Fruit fly (Drosophila melanogaster) whole organism, pupa: Measurements from ENCODE around the gene CG44227.
A peak's percentile ranks its signal among the peaks of the same experiment; 100 is the strongest.

ENCODE experiments used
- CG10348 ChIP-seq: fragments of 200-800 bp; sonication (Bioruptor generic); IDR thresholded peaks from 2 replicates; pipeline ENCODE4 v1.3.6; 2022; ENCODE audit warnings: missing biosample characterization, missing genetic modification characterization
- CG12605 ChIP-seq: fragments of 200-800 bp; sonication (Bioruptor generic); IDR thresholded peaks from 2 replicates; pipeline ENCODE4 v1.3.6; 2022; ENCODE audit warnings: missing biosample characterization, missing genetic modification characterization
- CG13204 ChIP-seq: fragments of 200-800 bp; sonication (Bioruptor generic); optimal IDR thresholded peaks from 2 replicates; lab custom pipeline; 2018; ENCODE audit warnings: missing biosample characterization, mild to moderate bottlenecking, missing genetic modification characterization, moderate library complexity
- CG14655 ChIP-seq: fragments of 200-800 bp; sonication (Bioruptor generic); optimal IDR thresholded peaks from 3 replicates; lab custom pipeline; 2017; ENCODE audit warnings: mild to moderate bottlenecking, missing biosample characterization, missing genetic modification reagents, missing genetic modification characterization
- CG15710 ChIP-seq: fragments of 200-800 bp; sonication (Bioruptor generic); optimal IDR thresholded peaks from 2 replicates; lab custom pipeline; 2018; ENCODE audit warnings: missing biosample characterization, mild to moderate bottlenecking, missing genetic modification characterization, moderate library complexity
- CG17806 ChIP-seq: fragments of 200-800 bp; sonication (Bioruptor generic); optimal IDR thresholded peaks from 2 replicates; lab custom pipeline; 2018; ENCODE audit warnings: missing biosample characterization, mild to moderate bottlenecking, missing genetic modification characterization, moderate library complexity
- CG32121 ChIP-seq: fragments of 200-800 bp; sonication (Bioruptor generic); IDR thresholded peaks from 2 replicates; pipeline ENCODE4 v1.3.6; 2022; ENCODE audit warnings: missing biosample characterization, missing genetic modification characterization
- CG34367 ChIP-seq: fragments of 200-800 bp; sonication (Bioruptor generic); optimal IDR thresholded peaks from 2 replicates; lab custom pipeline; 2018; ENCODE audit warnings: missing biosample characterization, mild to moderate bottlenecking, missing genetic modification characterization
- CG4496 ChIP-seq: fragments of 200-800 bp; sonication (Bioruptor generic); IDR thresholded peaks from 3 replicates; pipeline ENCODE4 v1.3.6; 2022; ENCODE audit warnings: missing biosample characterization, missing genetic modification characterization
- CG8159 ChIP-seq: fragments of 200-800 bp; sonication (Bioruptor generic); optimal IDR thresholded peaks from 3 replicates; lab custom pipeline; 2018; ENCODE audit warnings: missing biosample characterization, mild to moderate bottlenecking, missing genetic modification characterization, moderate library complexity
- CG8301 ChIP-seq: fragments of 200-800 bp; sonication (Bioruptor generic); optimal IDR thresholded peaks from 2 replicates; lab custom pipeline; 2018; ENCODE audit warnings: missing biosample characterization, mild to moderate bottlenecking, missing genetic modification characterization
- CG9948 ChIP-seq: fragments of 200-800 bp; sonication (Bioruptor generic); optimal IDR thresholded peaks from 2 replicates; lab custom pipeline; 2018; ENCODE audit warnings: missing biosample characterization, mild to moderate bottlenecking, missing genetic modification characterization, moderate library complexity
- D1 ChIP-seq: fragments of 200-800 bp; sonication (Bioruptor generic); optimal IDR thresholded peaks from 2 replicates; lab custom pipeline; 2018; ENCODE audit warnings: missing biosample characterization, mild to moderate bottlenecking, missing genetic modification characterization, moderate library complexity
- EcR ChIP-seq: fragments of 200-800 bp; sonication (Bioruptor generic); optimal IDR thresholded peaks from 3 replicates; lab custom pipeline; 2019; ENCODE audit warnings: missing biosample characterization, missing genetic modification characterization, mild to moderate bottlenecking, moderate library complexity, missing genetic modification reagents
- Ets98B ChIP-seq: fragments of 200-800 bp; sonication (Bioruptor generic); IDR thresholded peaks from 2 replicates; pipeline ENCODE4 v1.3.6; 2022; ENCODE audit warnings: missing biosample characterization, missing genetic modification characterization
- Pif1A ChIP-seq: fragments of 200-800 bp; sonication (Bioruptor generic); optimal IDR thresholded peaks from 3 replicates; lab custom pipeline; 2016; ENCODE audit warnings: missing biosample characterization, missing genetic modification characterization
- Pif1B ChIP-seq: fragments of 200-800 bp; sonication (Bioruptor generic); optimal IDR thresholded peaks from 3 replicates; lab custom pipeline; 2016; ENCODE audit warnings: missing biosample characterization, missing genetic modification characterization
- Snoo ChIP-seq: fragments of 200-800 bp; sonication (Bioruptor generic); optimal IDR thresholded peaks from 3 replicates; lab custom pipeline; 2017; ENCODE audit warnings: missing biosample characterization, mild to moderate bottlenecking, missing genetic modification characterization, inconsistent platforms
- fd96Ca ChIP-seq: fragments of 200-800 bp; sonication (Bioruptor generic); IDR thresholded peaks from 3 replicates; pipeline ENCODE4 v1.3.6; 2022; ENCODE audit warnings: missing biosample characterization, missing genetic modification characterization
- gl ChIP-seq: fragments of 200-800 bp; sonication (Bioruptor generic); optimal IDR thresholded peaks from 2 replicates; lab custom pipeline; 2018; ENCODE audit warnings: missing biosample characterization, mild to moderate bottlenecking, missing genetic modification characterization
- rn ChIP-seq: fragments of 200-800 bp; sonication (Bioruptor generic); IDR thresholded peaks from 2 replicates; pipeline ENCODE4 v1.3.6; 2022; ENCODE audit warnings: missing biosample characterization, missing genetic modification characterization

CG44227 gene

DNA sequence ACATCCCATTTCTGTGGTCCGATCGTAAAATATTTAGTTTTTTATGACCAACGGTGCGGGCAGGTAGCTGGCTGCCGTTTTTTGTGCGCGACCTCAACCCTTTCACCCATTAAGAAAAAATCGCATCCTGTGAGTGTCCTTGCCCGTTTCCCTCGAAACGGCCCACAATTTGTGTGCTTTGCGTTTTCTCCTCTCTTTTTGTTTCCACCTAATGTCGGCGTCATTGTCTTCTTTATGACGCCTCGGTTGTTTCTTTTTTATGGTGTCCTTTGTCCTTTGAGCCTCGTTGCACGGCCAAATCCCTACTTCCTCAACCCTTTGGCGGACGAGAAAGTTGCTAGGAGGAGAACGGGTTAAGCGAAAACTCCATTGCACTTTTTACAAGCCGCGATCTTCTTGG, 16.2 kb upstream of the CG44227 start:
- no peak for TF ChIP-seq CG13204 (GFP tag; lab: Kevin White, UChicago)
- TF ChIP-seq fd96Ca: no peak
- TF ChIP-seq CG8159 (tag; lab: Kevin White, UChicago): no peak
- TF ChIP-seq CG9948: no peak
- TF ChIP-seq CG10348 (GFP tag; lab: Robert Waterston, UW): no peak
- no peak for TF ChIP-seq gl (tag; lab: Kevin White, UChicago)
- no peak for TF ChIP-seq EcR

DNA sequence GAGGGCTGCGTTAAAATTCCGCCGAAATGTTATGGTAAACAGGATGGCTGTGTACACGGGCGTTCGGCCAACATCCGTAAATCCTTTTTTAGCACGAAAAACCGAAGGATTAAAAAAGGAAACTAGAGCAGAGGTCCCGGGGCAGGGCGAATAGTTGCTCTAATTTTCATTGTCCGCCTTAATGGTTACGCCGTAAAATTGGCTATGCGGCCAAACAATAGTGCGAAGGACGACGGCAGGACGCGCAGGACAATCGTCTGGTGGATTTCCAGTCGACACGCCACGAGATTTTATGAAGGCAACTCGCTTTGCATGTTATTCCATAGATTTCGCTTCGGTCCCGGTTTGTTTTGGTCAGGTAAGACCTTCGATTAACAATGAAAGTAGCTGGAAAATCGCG, 15.7 kb upstream of the CG44227 start:
- TF ChIP-seq Snoo (tag; lab: Kevin White, UChicago): no peak

DNA sequence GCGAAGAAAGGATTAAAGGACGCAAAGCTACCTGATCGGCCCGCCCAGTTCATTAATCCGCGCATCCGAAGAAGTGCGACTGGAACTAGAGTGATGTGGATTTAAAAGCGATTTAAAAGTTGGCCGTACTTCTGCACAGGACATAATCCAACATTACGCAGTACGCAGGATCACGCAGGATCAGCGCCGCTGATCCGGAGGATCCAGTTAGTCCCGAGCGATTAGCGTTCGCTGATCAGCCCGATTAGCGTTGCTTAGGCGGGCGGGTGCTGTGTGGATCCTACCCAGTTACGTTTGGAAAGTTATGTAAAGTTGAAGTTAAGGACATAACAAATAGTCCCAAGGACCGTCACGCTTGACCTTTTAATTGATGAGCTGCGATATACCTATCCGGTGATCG, 14.3 kb upstream of the CG44227 start:
- TF ChIP-seq Pif1B: no peak
- no peak for TF ChIP-seq CG8159 (tag; lab: Kevin White, UChicago)
- no peak for TF ChIP-seq gl (tag; lab: Kevin White, UChicago)
- no peak for TF ChIP-seq CG34367 (tag; lab: Kevin White, UChicago)
- TF ChIP-seq CG12605: no peak
- no peak for TF ChIP-seq CG14655 (GFP tag; lab: Kevin White, UChicago)
- no peak for TF ChIP-seq D1
- no peak for TF ChIP-seq CG17806 (tag; lab: Kevin White, UChicago)
- TF ChIP-seq CG10348 (GFP tag; lab: Robert Waterston, UW): no peak
- no peak for TF ChIP-seq CG8301 (tag; lab: Kevin White, UChicago)
- no peak for TF ChIP-seq CG15710 (tag; lab: Kevin White, UChicago)
- TF ChIP-seq CG32121 (GFP tag; lab: Robert Waterston, UW): no peak
- TF ChIP-seq EcR: no peak
- TF ChIP-seq Ets98B (GFP tag; lab: Robert Waterston, UW): no peak
- TF ChIP-seq fd96Ca: no peak
- TF ChIP-seq Pif1A (GFP tag; lab: Kevin White, UChicago): no peak
- TF ChIP-seq CG9948: no peak
- no peak for TF ChIP-seq rn (GFP tag; lab: Robert Waterston, UW)

DNA sequence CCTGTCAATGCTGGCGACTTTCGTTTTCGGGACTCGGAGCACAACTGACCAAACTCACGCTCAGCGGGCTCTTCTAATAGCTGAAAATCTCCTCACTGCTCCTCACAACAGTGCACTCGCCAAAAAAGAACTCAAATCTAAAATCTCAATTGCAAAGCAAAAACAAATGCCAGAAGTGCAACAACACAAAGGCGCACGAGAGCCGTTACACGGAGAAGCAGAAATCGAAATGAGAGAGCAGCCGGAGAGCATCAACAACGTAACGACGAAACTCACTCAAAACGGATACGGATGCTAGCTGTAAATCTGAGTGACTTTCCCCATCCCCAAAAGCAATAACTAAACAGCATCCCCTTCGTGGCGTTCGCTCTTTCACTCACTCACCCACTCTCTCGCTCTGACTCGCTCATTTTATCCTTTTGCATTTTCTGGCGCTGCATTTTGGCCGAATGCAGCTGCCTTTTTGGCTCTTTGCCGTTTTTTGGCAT, 12.8 kb upstream of the CG44227 start, which contains the start of gene hb:
Gene hb (minus strand): TSS at position 51 of the 488 bp plus-strand sequence.
- TF ChIP-seq Ets98B (GFP tag; lab: Robert Waterston, UW): no peak
- TF ChIP-seq CG32121 (GFP tag; lab: Robert Waterston, UW): no peak
- TF ChIP-seq, all 21 proteins: peak for 0

DNA sequence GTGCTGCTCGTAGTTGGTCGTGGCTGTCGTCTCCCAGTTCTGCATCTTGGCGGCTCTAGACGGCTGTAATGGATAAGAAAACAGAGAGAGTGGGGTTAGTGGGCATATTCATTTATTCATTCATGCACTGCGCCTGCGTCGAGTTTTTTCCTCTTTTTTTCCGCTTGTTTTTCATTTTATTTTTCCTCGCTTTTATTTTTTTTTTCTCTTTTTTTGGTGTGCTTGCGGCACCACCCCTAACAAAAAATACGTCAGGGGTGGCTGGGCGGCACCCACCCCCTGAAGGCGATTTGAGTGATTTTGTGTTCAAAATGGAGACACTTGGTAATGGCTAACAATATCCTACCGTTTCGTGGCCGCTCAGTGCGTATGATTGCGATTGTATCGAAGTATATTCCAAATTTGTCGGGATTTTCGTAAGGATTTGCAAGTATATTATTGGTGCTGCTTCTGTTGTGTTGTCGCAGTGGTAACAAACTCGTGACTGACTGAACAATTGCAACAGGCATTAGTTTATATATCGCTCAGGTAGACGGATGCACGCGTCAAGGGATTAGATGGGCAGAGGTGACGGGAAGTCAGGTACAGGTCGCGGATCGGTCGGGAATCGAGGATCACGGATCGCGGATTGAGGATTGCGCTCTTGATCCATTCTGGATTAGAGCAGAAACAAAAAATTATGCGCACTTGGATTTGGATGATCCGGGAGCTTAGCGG, 9.3 kb upstream of the CG44227 start:
- TF ChIP-seq CG15710 (tag; lab: Kevin White, UChicago): peak; percentile 79
- TF ChIP-seq CG8301 (tag; lab: Kevin White, UChicago): no peak
- TF ChIP-seq rn (GFP tag; lab: Robert Waterston, UW): peak; percentile 84
- TF ChIP-seq EcR: no peak
- peak; percentile 84 for TF ChIP-seq CG34367 (tag; lab: Kevin White, UChicago)
- peak; percentile 87 for TF ChIP-seq Pif1B
- peak; percentile 96 for TF ChIP-seq Ets98B (GFP tag; lab: Robert Waterston, UW)
- TF ChIP-seq Pif1A (GFP tag; lab: Kevin White, UChicago): peak; percentile 92
- TF ChIP-seq D1: no peak
- no peak for TF ChIP-seq CG9948
- peak; percentile 83 for TF ChIP-seq CG14655 (GFP tag; lab: Kevin White, UChicago)
- TF ChIP-seq CG17806 (tag; lab: Kevin White, UChicago): no peak
- TF ChIP-seq Snoo (tag; lab: Kevin White, UChicago): no peak
- TF ChIP-seq CG8159 (tag; lab: Kevin White, UChicago): peak; percentile 85
- TF ChIP-seq CG32121 (GFP tag; lab: Robert Waterston, UW): peak; percentile 94; the same call in 1 of the 2 replicates
- TF ChIP-seq gl (tag; lab: Kevin White, UChicago): peak; percentile 94
- TF ChIP-seq CG12605: peak; percentile 99
- TF ChIP-seq CG13204 (GFP tag; lab: Kevin White, UChicago): peak; percentile 86
- peak; percentile 99; the same call in 2 of the 3 replicates for TF ChIP-seq CG4496
- peak; percentile 94 for TF ChIP-seq fd96Ca
- no peak for TF ChIP-seq CG10348 (GFP tag; lab: Robert Waterston, UW)

DNA sequence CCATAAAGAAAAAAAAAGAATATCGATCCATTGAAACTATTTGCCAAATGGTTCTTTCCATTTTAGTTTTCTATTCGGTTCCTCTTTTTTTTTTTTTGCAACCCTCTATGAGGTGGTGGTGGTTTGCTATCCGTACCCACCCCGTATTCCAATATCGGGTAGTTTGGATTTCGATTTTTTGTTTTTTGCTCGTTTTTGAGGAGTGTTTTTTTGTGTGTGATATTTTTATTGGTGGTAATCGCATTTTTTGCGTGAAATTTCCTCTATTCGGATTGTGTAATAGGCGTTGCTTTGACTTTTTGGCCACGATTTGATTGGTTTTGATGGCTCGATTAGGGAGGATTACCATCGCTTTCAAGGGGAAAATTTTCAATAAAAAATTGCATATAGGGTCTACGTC, 1.5 kb upstream of the CG44227 start:
- no peak for TF ChIP-seq CG4496
- no peak for TF ChIP-seq CG8301 (tag; lab: Kevin White, UChicago)
- TF ChIP-seq Snoo (tag; lab: Kevin White, UChicago): no peak
- no peak for TF ChIP-seq CG34367 (tag; lab: Kevin White, UChicago)
- no peak for TF ChIP-seq CG12605
- no peak for TF ChIP-seq EcR
- no peak for TF ChIP-seq rn (GFP tag; lab: Robert Waterston, UW)
- TF ChIP-seq CG32121 (GFP tag; lab: Robert Waterston, UW): no peak
- TF ChIP-seq CG14655 (GFP tag; lab: Kevin White, UChicago): no peak
- TF ChIP-seq CG10348 (GFP tag; lab: Robert Waterston, UW): no peak
- TF ChIP-seq CG9948: no peak
- no peak for TF ChIP-seq Pif1B
- TF ChIP-seq Pif1A (GFP tag; lab: Kevin White, UChicago): no peak
- TF ChIP-seq CG17806 (tag; lab: Kevin White, UChicago): no peak
